Fruit fly (Drosophila melanogaster) whole organism, embryonic: ENCODE results near the gene TwdlC.
A peak's percentile ranks its signal among the peaks of the same experiment; 100 is the strongest.

Experiments
- Atf3 ChIP-seq: fragments of 200-800 bp; sonication (Bioruptor generic); optimal IDR thresholded peaks from 3 replicates; lab custom pipeline; 2016; ENCODE audit warnings: missing biosample characterization, missing genetic modification characterization
- Bteb2 ChIP-seq: fragments of 200-800 bp; sonication (Bioruptor generic); optimal IDR thresholded peaks from 2 replicates; lab custom pipeline; 2016; ENCODE audit warnings: missing biosample characterization, missing genetic modification characterization
- CG10147 ChIP-seq: fragments of 200-800 bp; sonication (Bioruptor generic); optimal IDR thresholded peaks from 2 replicates; lab custom pipeline; 2019; ENCODE audit warnings: missing biosample characterization, mild to moderate bottlenecking, missing genetic modification characterization, moderate library complexity
- CG11093 ChIP-seq: fragments of 200-800 bp; sonication (Bioruptor generic); IDR thresholded peaks from 3 replicates; pipeline ENCODE4 v1.3.6; 2022; ENCODE audit warnings: missing biosample characterization, missing genetic modification characterization
- CG12104 ChIP-seq: fragments of 200-800 bp; sonication (Bioruptor generic); optimal IDR thresholded peaks from 3 replicates; lab custom pipeline; 2016; ENCODE audit warnings: missing biosample characterization, missing genetic modification characterization
- CG14014 ChIP-seq: fragments of 200-800 bp; sonication (Bioruptor generic); IDR thresholded peaks from 2 replicates; pipeline ENCODE4 v1.3.6; 2022; ENCODE audit warnings: missing biosample characterization, missing genetic modification characterization
- CG14441 ChIP-seq: fragments of 200-800 bp; sonication (Bioruptor generic); IDR thresholded peaks from 2 replicates; pipeline ENCODE4 v1.3.6; 2022; ENCODE audit warnings: missing biosample characterization, missing genetic modification characterization
- CG15269 ChIP-seq: fragments of 200-800 bp; sonication (Bioruptor generic); optimal IDR thresholded peaks from 2 replicates; lab custom pipeline; 2018; ENCODE audit warnings: missing biosample characterization, mild to moderate bottlenecking, missing genetic modification characterization, moderate library complexity
- CG17328 ChIP-seq: fragments of 200-800 bp; sonication (Bioruptor generic); IDR thresholded peaks from 2 replicates; pipeline ENCODE4 v1.3.6; 2022; ENCODE audit warnings: missing biosample characterization, missing genetic modification characterization
- CG3065 ChIP-seq: fragments of 200-800 bp; sonication (Bioruptor generic); optimal IDR thresholded peaks from 2 replicates; lab custom pipeline; 2016; ENCODE audit warnings: missing biosample characterization, missing genetic modification characterization
- CG4328 ChIP-seq: fragments of 200-800 bp; sonication (Bioruptor generic); optimal IDR thresholded peaks from 3 replicates; lab custom pipeline; 2017; ENCODE audit warnings: missing biosample characterization, missing genetic modification reagents, missing genetic modification characterization
- CG4730 ChIP-seq: fragments of 200-800 bp; sonication (Bioruptor generic); IDR thresholded peaks from 2 replicates; pipeline ENCODE4 v1.3.6; 2022; ENCODE audit warnings: missing biosample characterization, missing genetic modification characterization
- CG5953 ChIP-seq: fragments of 200-800 bp; sonication (Bioruptor generic); IDR thresholded peaks from 2 replicates; pipeline ENCODE4 v1.3.6; 2022; ENCODE audit warnings: missing biosample characterization, missing genetic modification characterization
- CG6791 ChIP-seq: fragments of 200-800 bp; sonication (Bioruptor generic); IDR thresholded peaks from 3 replicates; pipeline ENCODE4 v1.3.6; 2022; ENCODE audit warnings: missing biosample characterization, missing genetic modification characterization; ENCODE audit not compliant: partially characterized antibody
- CG7357 ChIP-seq: fragments of 200-800 bp; sonication (Bioruptor generic); IDR thresholded peaks from 3 replicates; pipeline ENCODE4 v1.3.6; 2022; ENCODE audit warnings: missing biosample characterization, missing genetic modification characterization
- CG8290 ChIP-seq, 3 experiments: fragments of 200-800 bp; sonication (Bioruptor generic); optimal IDR thresholded peaks; 2 replicates each; lab custom pipeline; 2016 to 2019; ENCODE audit warnings: missing biosample characterization in 3 of 3, missing genetic modification characterization in 3 of 3, mild to moderate bottlenecking in 2 of 3, moderate library complexity in 1 of 3
- CG8765 ChIP-seq: fragments of 200-800 bp; sonication (Bioruptor generic); IDR thresholded peaks from 2 replicates; pipeline ENCODE4 v1.3.6; 2022; ENCODE audit warnings: missing biosample characterization, missing genetic modification characterization
- D19B ChIP-seq: fragments of 200-800 bp; sonication (Bioruptor generic); optimal IDR thresholded peaks from 2 replicates; lab custom pipeline; 2017; ENCODE audit warnings: missing biosample characterization, mild to moderate bottlenecking, missing genetic modification characterization
- Dip3 ChIP-seq: fragments of 200-800 bp; sonication (Bioruptor generic); optimal IDR thresholded peaks from 3 replicates; lab custom pipeline; 2016; ENCODE audit warnings: missing biosample characterization, missing genetic modification characterization
- Ets65A ChIP-seq: fragments of 200-800 bp; sonication (Bioruptor generic); peaks from one replicate; lab custom pipeline; 2016; ENCODE audit warnings: missing biosample characterization, missing genetic modification characterization
- Jarid2 ChIP-seq: fragments of 200-800 bp; sonication (Bioruptor generic); optimal IDR thresholded peaks from 3 replicates; lab custom pipeline; 2017; ENCODE audit warnings: mild to moderate bottlenecking, missing biosample characterization, missing genetic modification reagents, missing genetic modification characterization
- Oaz ChIP-seq: fragments of 200-800 bp; sonication (Bioruptor generic); IDR thresholded peaks from 2 replicates; pipeline ENCODE4 v1.3.6; 2022; ENCODE audit warnings: missing biosample characterization, missing genetic modification characterization
- ab ChIP-seq: fragments of 200-800 bp; sonication (Bioruptor generic); optimal IDR thresholded peaks from 2 replicates; lab custom pipeline; 2016; ENCODE audit warnings: missing biosample characterization, missing genetic modification characterization
- ac ChIP-seq: fragments of 200-800 bp; sonication (Bioruptor generic); optimal IDR thresholded peaks from 3 replicates; lab custom pipeline; 2017; ENCODE audit warnings: missing biosample characterization, mild to moderate bottlenecking, missing genetic modification characterization
- aop ChIP-seq: fragments of 200-800 bp; sonication (Bioruptor generic); IDR thresholded peaks from 2 replicates; pipeline ENCODE4 v1.3.6; 2022; ENCODE audit warnings: missing biosample characterization, missing genetic modification characterization
- bcd ChIP-seq: fragments of 200-800 bp; sonication (Bioruptor generic); optimal IDR thresholded peaks from 2 replicates; lab custom pipeline; 2017; ENCODE audit warnings: missing biosample characterization, mild to moderate bottlenecking, missing genetic modification characterization
- dan ChIP-seq: fragments of 200-800 bp; sonication (Bioruptor generic); IDR thresholded peaks from 2 replicates; pipeline ENCODE4 v1.3.6; 2022; ENCODE audit warnings: missing biosample characterization, missing genetic modification characterization
- exex ChIP-seq: fragments of 200-800 bp; sonication (Bioruptor generic); optimal IDR thresholded peaks from 4 replicates; lab custom pipeline; 2018; ENCODE audit warnings: missing biosample characterization, mild to moderate bottlenecking, missing genetic modification characterization, moderate library complexity
- gem ChIP-seq: fragments of 200-800 bp; sonication (Bioruptor generic); optimal IDR thresholded peaks from 2 replicates; lab custom pipeline; 2019; ENCODE audit warnings: missing biosample characterization, mild to moderate bottlenecking, missing genetic modification characterization, moderate library complexity
- mam ChIP-seq: fragments of 200-800 bp; sonication (Bioruptor generic); optimal IDR thresholded peaks from 3 replicates; lab custom pipeline; 2016; ENCODE audit warnings: missing biosample characterization, missing genetic modification characterization
- nerfin-1 ChIP-seq: fragments of 200-800 bp; sonication (Bioruptor generic); optimal IDR thresholded peaks from 3 replicates; lab custom pipeline; 2019; ENCODE audit warnings: missing biosample characterization, mild to moderate bottlenecking, missing genetic modification characterization, moderate library complexity
- pb ChIP-seq: fragments of 200-800 bp; sonication (Bioruptor generic); optimal IDR thresholded peaks from 3 replicates; lab custom pipeline; 2016; ENCODE audit warnings: missing biosample characterization, missing genetic modification characterization
- psq ChIP-seq: fragments of 200-800 bp; sonication (Bioruptor generic); optimal IDR thresholded peaks from 2 replicates; lab custom pipeline; 2017; ENCODE audit warnings: missing biosample characterization, missing genetic modification characterization
- salm ChIP-seq: fragments of 200-800 bp; sonication (Bioruptor generic); optimal IDR thresholded peaks from 2 replicates; lab custom pipeline; 2018; ENCODE audit warnings: missing biosample characterization, mild to moderate bottlenecking, missing genetic modification characterization
- slp2 ChIP-seq: fragments of 200-800 bp; sonication (Bioruptor generic); optimal IDR thresholded peaks from 2 replicates; lab custom pipeline; 2016; ENCODE audit warnings: missing biosample characterization, missing genetic modification characterization
- stwl ChIP-seq: fragments of 200-800 bp; sonication (Bioruptor generic); optimal IDR thresholded peaks from 3 replicates; lab custom pipeline; 2018; ENCODE audit warnings: missing biosample characterization, mild to moderate bottlenecking, missing genetic modification characterization, moderate library complexity
- sug ChIP-seq: fragments of 200-800 bp; optimal IDR thresholded peaks from 2 replicates; lab custom pipeline; 2019; ENCODE audit warnings: missing biosample characterization, mild to moderate bottlenecking, missing genetic modification characterization, moderate library complexity
- trh ChIP-seq: fragments of 200-800 bp; sonication (Bioruptor generic); optimal IDR thresholded peaks from 2 replicates; lab custom pipeline; 2016; ENCODE audit warnings: missing biosample characterization, missing genetic modification characterization

TwdlC gene

dm6 chr3R:27023117-27023516, 28.5 kb downstream of the TwdlC start, which contains the start of gene CG6277:
CG6277 (minus strand) TSS chr3R:27023217.
- peak; percentile 68 for TF ChIP-seq sug (tag; lab: Kevin White, UChicago)
- no peak for TF ChIP-seq Oaz
- no peak for TF ChIP-seq Atf3 (GFP tag; lab: Kevin White, UChicago)
- TF ChIP-seq salm (tag; lab: Kevin White, UChicago): no peak
- no peak for TF ChIP-seq Bteb2 (GFP tag; lab: Kevin White, UChicago)
- no peak for TF ChIP-seq Dip3
- TF ChIP-seq slp2: no peak
- no peak for TF ChIP-seq stwl (tag; lab: Kevin White, UChicago)
- TF ChIP-seq, all 482 proteins: peak for 1

dm6 chr3R:27026009-27026408, 31.4 kb downstream of the TwdlC start, which contains the start of gene CG6271:
CG6271 (minus strand) TSS chr3R:27026109.
- TF ChIP-seq CG8290 (GFP tag; optimal IDR thresholded peaks at IDR 0.05; lab: Kevin White, UChicago): no peak
- TF ChIP-seq CG8290 (tag; optimal IDR thresholded peaks at IDR 0.05; lab: Kevin White, UChicago): no peak
- no peak for TF ChIP-seq bcd (GFP tag; lab: Kevin White, UChicago)
- no peak for TF ChIP-seq CG10147 (GFP tag; lab: Kevin White, UChicago)
- TF ChIP-seq exex (tag; lab: Kevin White, UChicago): no peak
- no peak for TF ChIP-seq CG8765 (GFP tag; lab: Robert Waterston, UW)
- no peak for TF ChIP-seq aop (GFP tag; lab: Robert Waterston, UW)
- TF ChIP-seq CG12104: no peak
- no peak for TF ChIP-seq CG4730 (GFP tag; lab: Robert Waterston, UW)
- no peak for TF ChIP-seq dan (GFP tag; lab: Robert Waterston, UW)
- no peak for TF ChIP-seq pb (GFP tag; lab: Kevin White, UChicago)
- no peak for TF ChIP-seq CG3065
- TF ChIP-seq salm (tag; lab: Kevin White, UChicago): no peak
- TF ChIP-seq CG6791 (GFP tag; lab: Robert Waterston, UW): no peak
- no peak for TF ChIP-seq CG7357
- TF ChIP-seq psq (GFP tag; lab: Kevin White, UChicago): no peak
- TF ChIP-seq trh (GFP tag; lab: Kevin White, UChicago): no peak
- TF ChIP-seq, all 482 proteins: peak for 0

- TF ChIP-seq ac (GFP tag; lab: Kevin White, UChicago) (no peak), Jarid2 (no peak), CG17328 (GFP tag; lab: Robert Waterston, UW) (no peak), CG15269 (tag; lab: Kevin White, UChicago) (no peak), CG4328 (GFP tag; lab: Kevin White, UChicago) (no peak), mam (no peak), gem (tag; lab: Kevin White, UChicago) (no peak), D19B (no peak), CG14441 (no peak), CG14014 (no peak), psq (GFP tag; lab: Kevin White, UChicago) (no peak), CG11093 (no peak), nerfin-1 (tag; lab: Kevin White, UChicago) (no peak), CG5953 (GFP tag; lab: Robert Waterston, UW) (no peak)
Measured at dm6 chr3R:27033935-27034334, 39.3 kb downstream of the TwdlC start.

dm6 chr3R:27040044-27040443, 45.4 kb downstream of the TwdlC start:
- TF ChIP-seq ab (GFP tag; lab: Kevin White, UChicago) (no peak), Ets65A (GFP tag; lab: Kevin White, UChicago) (peak; percentile 35)
